Worm (Caenorhabditis elegans): ENCODE results near the gene H40L08.1.

H40L08.1 gene

DNA sequence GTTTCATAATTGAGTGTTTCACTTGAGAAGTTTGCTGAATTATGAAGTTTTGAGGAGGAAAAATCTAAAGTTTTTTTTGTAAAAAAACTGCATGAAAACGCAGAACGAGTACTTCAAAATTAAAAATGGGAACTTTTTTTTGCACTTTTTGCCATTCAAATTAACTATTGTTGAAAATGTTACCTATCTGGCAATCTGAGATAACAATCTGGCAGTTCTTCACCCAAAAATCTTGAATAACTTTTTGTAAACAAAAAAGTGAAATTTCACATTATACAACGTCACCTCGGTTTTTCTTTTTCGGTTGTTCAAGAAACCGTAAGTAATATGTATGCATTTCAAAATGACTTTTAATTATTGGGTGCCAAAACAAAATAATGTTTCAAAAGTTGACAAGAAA lies 41.3 kb downstream of the H40L08.1 start:
- TF ChIP-seq snpc-4 (GFP tag; optimal IDR thresholded peaks at IDR 0.05) (no peak), snpc-4 (tag; optimal IDR thresholded peaks at IDR 0.05) (no peak), ceh-27 (GFP tag; optimal IDR thresholded peaks at IDR 0.05) (peak; percentile 21)

DNA sequence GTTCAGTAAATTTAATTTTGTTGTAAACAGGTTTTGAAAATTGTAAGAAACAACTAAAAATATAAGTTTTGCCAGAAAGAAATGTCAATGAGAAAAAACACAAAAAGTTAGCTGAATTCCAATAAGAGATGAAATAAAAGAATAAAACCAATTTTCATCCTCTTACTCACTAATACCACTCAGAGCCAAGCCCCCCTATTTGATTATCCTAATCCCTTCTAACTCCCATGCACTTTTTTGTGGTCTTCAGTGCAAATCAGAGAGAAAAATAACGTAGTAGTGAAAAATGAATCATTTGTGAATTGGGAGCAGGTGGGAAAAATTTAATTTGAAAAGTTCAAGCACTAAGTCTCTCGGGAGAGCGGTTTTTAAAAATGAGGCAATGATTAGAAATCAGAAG lies 42.5 kb downstream of the H40L08.1 start:
- TF ChIP-seq B0035.1 (tag; optimal IDR thresholded peaks at IDR 0.05) (no peak), dpff-1 (tag; optimal IDR thresholded peaks at IDR 0.05) (no peak), unc-62 (GFP tag; optimal IDR thresholded peaks at IDR 0.05) (no peak), egl-18 (GFP tag; IDR thresholded peaks at IDR 0.05) (no peak), ccch-3 (GFP tag; optimal IDR thresholded peaks at IDR 0.05) (no peak), dpl-1 (GFP tag; optimal IDR thresholded peaks at IDR 0.05) (no peak), C17E4.6 (GFP tag; IDR thresholded peaks at IDR 0.05) (no peak), xnd-1 (tag; optimal IDR thresholded peaks at IDR 0.05) (no peak), madf-6 (GFP tag; IDR thresholded peaks at IDR 0.05) (no peak), attf-6 (GFP tag; IDR thresholded peaks at IDR 0.05) (no peak), F10E7.11 (tag; optimal IDR thresholded peaks at IDR 0.05) (no peak), ets-4 (GFP tag; optimal IDR thresholded peaks at IDR 0.05) (no peak), tlf-1 (GFP tag; optimal IDR thresholded peaks at IDR 0.05) (no peak), madf-8 (GFP tag; conservative IDR thresholded peaks at IDR 0.05) (no peak)

DNA sequence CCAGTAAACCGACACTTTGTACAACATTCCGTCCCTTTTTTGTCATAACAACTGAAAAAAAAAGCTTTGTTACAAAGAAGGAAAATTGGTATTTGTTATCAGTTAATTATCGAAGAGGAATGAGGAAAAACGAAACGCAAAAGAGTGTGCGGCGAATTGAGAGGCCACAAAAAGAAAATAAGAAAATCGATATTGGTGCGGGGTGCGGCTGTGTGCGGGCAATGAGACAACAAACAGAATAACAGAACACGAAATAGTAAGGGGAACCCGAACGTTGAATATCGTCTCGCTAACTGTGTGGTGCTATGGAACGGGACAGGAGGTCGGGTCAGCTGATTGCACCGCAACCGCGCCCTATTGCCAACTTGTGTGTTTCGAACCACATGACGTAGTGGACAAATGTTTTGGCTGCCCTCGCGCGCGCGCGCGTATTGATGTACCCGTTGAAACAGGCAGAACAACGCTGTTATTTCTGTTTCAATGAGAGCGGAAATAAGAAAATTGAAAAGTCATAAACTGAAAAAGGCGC lies 43.3 kb downstream of the H40L08.1 start, which contains the start of gene C18B12.4:
C18B12.4 (minus strand) TSS at position 51 of the 529 bp plus-strand sequence.
- TF ChIP-seq ceh-27 (GFP tag; optimal IDR thresholded peaks at IDR 0.05) (peak; percentile 94), ztf-22 (GFP tag; optimal IDR thresholded peaks at IDR 0.05) (peak; percentile 47), lin-26 (GFP tag; IDR thresholded peaks at IDR 0.05) (no peak; the same call in 1 of the 2 replicates), nhr-80 (tag; optimal IDR thresholded peaks at IDR 0.05) (peak; percentile 91), pha-4 (tag; optimal IDR thresholded peaks at IDR 0.05) (no peak), lir-1 (GFP tag; conservative IDR thresholded peaks at IDR 0.05) (peak; percentile 86), aptf-3 (GFP tag; IDR thresholded peaks at IDR 0.05) (no peak), atf-7 (tag; optimal IDR thresholded peaks at IDR 0.05) (peak; percentile 69), T26A5.8 (tag; optimal IDR thresholded peaks at IDR 0.05) (no peak), mxl-1 (tag; optimal IDR thresholded peaks at IDR 0.05) (no peak), F57C9.4 (tag; optimal IDR thresholded peaks at IDR 0.05) (no peak), athp-1 (tag; optimal IDR thresholded peaks at IDR 0.05) (no peak), B0035.1 (tag; optimal IDR thresholded peaks at IDR 0.05) (no peak), ztf-3 (GFP tag; optimal IDR thresholded peaks at IDR 0.05) (no peak), F33H1.4 (GFP tag; IDR thresholded peaks at IDR 0.05) (no peak), snpc-1.1 (tag; optimal IDR thresholded peaks at IDR 0.05; ENCODE audit: insufficient read depth) (no peak), B0336.3 (GFP tag; IDR thresholded peaks at IDR 0.05) (peak; percentile 89), K11D2.4 (GFP tag; IDR thresholded peaks at IDR 0.05) (peak; percentile 87; the same call in 1 of the 2 replicates), C06A6.2 (GFP tag; conservative IDR thresholded peaks at IDR 0.05) (peak; percentile 55; the same call in 1 of the 2 replicates), Y79H2A.3 (GFP tag; conservative IDR thresholded peaks at IDR 0.05) (no peak), F52B5.7 (tag; optimal IDR thresholded peaks at IDR 0.05) (peak; percentile 26), madf-3 (GFP tag; IDR thresholded peaks at IDR 0.05) (peak; percentile 70; the same call in 1 of the 2 replicates), nhr-120 (GFP tag; IDR thresholded peaks at IDR 0.05) (0 out of 2 replicates have a peak, but pooled peaks have one; percentile 29), attf-5 (GFP tag; optimal IDR thresholded peaks at IDR 0.05) (peak; percentile 93), hsf-1 (GFP tag; IDR thresholded peaks at IDR 0.05) (no peak), egl-44 (GFP tag; IDR thresholded peaks at IDR 0.05) (peak; percentile 77; the same call in 1 of the 2 replicates), attf-6 (GFP tag; IDR thresholded peaks at IDR 0.05) (no peak), gei-17 (GFP tag; optimal IDR thresholded peaks at IDR 0.05) (peak; percentile 51), D2030.7 (GFP tag; IDR thresholded peaks at IDR 0.05) (no peak), fkh-3 (tag; optimal IDR thresholded peaks at IDR 0.05) (no peak), hlh-12 (tag; optimal IDR thresholded peaks at IDR 0.05) (no peak), ztf-28 (GFP tag; IDR thresholded peaks at IDR 0.05) (no peak), lin-35 (GFP tag; optimal IDR thresholded peaks at IDR 0.05) (peak in 1 of 3 experiments; percentile 37)
